Fruit fly (Drosophila melanogaster) whole organism, embryonic: ENCODE results near the gene CG34427.

ENCODE experiments used
- Aef1 ChIP-seq: fragments of 200-800 bp; sonication (Bioruptor generic); IDR thresholded peaks from 3 replicates; pipeline ENCODE4 v1.3.6; 2022; ENCODE audit warnings: missing biosample characterization, missing genetic modification characterization
- Atf6 ChIP-seq: fragments of 200-800 bp; sonication (Bioruptor generic); IDR thresholded peaks from 2 replicates; pipeline ENCODE4 v1.3.6; 2022; ENCODE audit warnings: missing biosample characterization, missing genetic modification characterization
- CG10147 ChIP-seq: fragments of 200-800 bp; sonication (Bioruptor generic); optimal IDR thresholded peaks from 2 replicates; lab custom pipeline; 2019; ENCODE audit warnings: missing biosample characterization, mild to moderate bottlenecking, missing genetic modification characterization, moderate library complexity
- CG10209 ChIP-seq: fragments of 200-800 bp; sonication (Bioruptor generic); optimal IDR thresholded peaks from 3 replicates; lab custom pipeline; 2017; ENCODE audit warnings: missing biosample characterization, mild to moderate bottlenecking, missing genetic modification characterization, missing genetic modification reagents
- CG10274 ChIP-seq: fragments of 200-800 bp; sonication (Bioruptor generic); optimal IDR thresholded peaks from 3 replicates; lab custom pipeline; 2017; ENCODE audit warnings: missing biosample characterization, mild to moderate bottlenecking, missing genetic modification characterization
- CG10431 ChIP-seq: fragments of 200-800 bp; sonication (Bioruptor generic); optimal IDR thresholded peaks from 3 replicates; lab custom pipeline; 2018; ENCODE audit warnings: missing biosample characterization, mild to moderate bottlenecking, missing genetic modification characterization
- CG10959 ChIP-seq: fragments of 200-800 bp; sonication (Bioruptor generic); IDR thresholded peaks from 2 replicates; pipeline ENCODE4 v1.3.6; 2022; ENCODE audit warnings: missing biosample characterization, missing genetic modification characterization
- CG11093 ChIP-seq: fragments of 200-800 bp; sonication (Bioruptor generic); IDR thresholded peaks from 3 replicates; pipeline ENCODE4 v1.3.6; 2022; ENCODE audit warnings: missing biosample characterization, missing genetic modification characterization
- CG11560 ChIP-seq: fragments of 200-800 bp; sonication (Bioruptor generic); IDR thresholded peaks from 3 replicates; pipeline ENCODE4 v1.3.6; 2022; ENCODE audit warnings: missing biosample characterization, missing genetic modification characterization
- CG11695 ChIP-seq: fragments of 200-800 bp; sonication (Bioruptor generic); IDR thresholded peaks from 3 replicates; pipeline ENCODE4 v1.3.6; 2022; ENCODE audit warnings: missing biosample characterization, missing genetic modification characterization
- CG11723 ChIP-seq: fragments of 200-800 bp; sonication (Bioruptor generic); optimal IDR thresholded peaks from 2 replicates; lab custom pipeline; 2017; ENCODE audit warnings: missing biosample characterization, mild to moderate bottlenecking, missing genetic modification characterization
- CG12104 ChIP-seq: fragments of 200-800 bp; sonication (Bioruptor generic); optimal IDR thresholded peaks from 3 replicates; lab custom pipeline; 2016; ENCODE audit warnings: missing biosample characterization, missing genetic modification characterization
- CG12219 ChIP-seq: fragments of 200-800 bp; sonication (Bioruptor generic); optimal IDR thresholded peaks from 3 replicates; lab custom pipeline; 2018; ENCODE audit warnings: missing biosample characterization, mild to moderate bottlenecking, missing genetic modification characterization
- CG12236 ChIP-seq: fragments of 200-800 bp; sonication (Bioruptor generic); optimal IDR thresholded peaks from 2 replicates; lab custom pipeline; 2016; ENCODE audit warnings: missing biosample characterization, missing genetic modification characterization
- CG12391 ChIP-seq: fragments of 200-800 bp; sonication (Bioruptor generic); optimal IDR thresholded peaks from 3 replicates; lab custom pipeline; 2018; ENCODE audit warnings: missing biosample characterization, mild to moderate bottlenecking, missing genetic modification characterization, moderate library complexity
- CG14860 ChIP-seq: fragments of 200-800 bp; sonication (Bioruptor generic); IDR thresholded peaks from 3 replicates; pipeline ENCODE4 v1.3.6; 2022; ENCODE audit warnings: missing biosample characterization, missing genetic modification characterization; ENCODE audit not compliant: partially characterized antibody
- CG15269 ChIP-seq: fragments of 200-800 bp; sonication (Bioruptor generic); optimal IDR thresholded peaks from 2 replicates; lab custom pipeline; 2018; ENCODE audit warnings: missing biosample characterization, mild to moderate bottlenecking, missing genetic modification characterization, moderate library complexity
- CG17361 ChIP-seq: fragments of 200-800 bp; sonication (Bioruptor generic); IDR thresholded peaks from 3 replicates; pipeline ENCODE4 v1.3.6; 2022; ENCODE audit warnings: missing biosample characterization, missing genetic modification characterization
- CG18599 ChIP-seq: fragments of 200-800 bp; sonication (Bioruptor generic); optimal IDR thresholded peaks from 3 replicates; lab custom pipeline; 2017; ENCODE audit warnings: missing biosample characterization, missing genetic modification characterization, mild to moderate bottlenecking, moderate library complexity, missing genetic modification reagents
- CG2129 ChIP-seq: fragments of 200-800 bp; sonication (Bioruptor generic); IDR thresholded peaks from 2 replicates; pipeline ENCODE4 v1.3.6; 2022; ENCODE audit warnings: missing biosample characterization, missing genetic modification characterization; ENCODE audit not compliant: partially characterized antibody
- CG30431 ChIP-seq: fragments of 200-800 bp; sonication (Bioruptor generic); optimal IDR thresholded peaks from 2 replicates; lab custom pipeline; 2017; ENCODE audit warnings: missing biosample characterization, missing genetic modification characterization
- CG3838 ChIP-seq: fragments of 200-800 bp; sonication (Bioruptor generic); optimal IDR thresholded peaks from 3 replicates; lab custom pipeline; 2016; ENCODE audit warnings: missing biosample characterization, missing genetic modification characterization
- CG7963 ChIP-seq: fragments of 200-800 bp; sonication (Bioruptor generic); IDR thresholded peaks from 3 replicates; pipeline ENCODE4 v1.3.6; 2022; ENCODE audit warnings: missing biosample characterization, missing genetic modification characterization; ENCODE audit not compliant: partially characterized antibody
- D19A ChIP-seq: fragments of 200-800 bp; optimal IDR thresholded peaks from 3 replicates; lab custom pipeline; 2019; ENCODE audit warnings: missing biosample characterization, mild to moderate bottlenecking, missing genetic modification characterization, moderate library complexity
- Deaf1 ChIP-seq: fragments of 200-800 bp; optimal IDR thresholded peaks from 3 replicates; lab custom pipeline; 2019; ENCODE audit warnings: missing biosample characterization, mild to moderate bottlenecking, missing genetic modification characterization, moderate library complexity
- Dip3 ChIP-seq: fragments of 200-800 bp; sonication (Bioruptor generic); optimal IDR thresholded peaks from 3 replicates; lab custom pipeline; 2016; ENCODE audit warnings: missing biosample characterization, missing genetic modification characterization
- E2f2 ChIP-seq: fragments of 200-800 bp; sonication (Bioruptor generic); IDR thresholded peaks from 2 replicates; pipeline ENCODE4 v1.3.6; 2022; ENCODE audit warnings: missing biosample characterization, missing genetic modification characterization
- Gsc ChIP-seq: fragments of 200-800 bp; sonication (Bioruptor generic); IDR thresholded peaks from 2 replicates; pipeline ENCODE4 v1.3.6; 2022; ENCODE audit warnings: missing biosample characterization, missing genetic modification characterization
- MTF-1 ChIP-seq: fragments of 200-800 bp; sonication (Bioruptor generic); optimal IDR thresholded peaks from 2 replicates; lab custom pipeline; 2018; ENCODE audit warnings: missing biosample characterization, mild to moderate bottlenecking, missing genetic modification characterization, borderline replicate concordance
- Mad ChIP-seq: fragments of 200-800 bp; sonication (Bioruptor generic); optimal IDR thresholded peaks from 2 replicates; lab custom pipeline; 2016; ENCODE audit warnings: missing biosample characterization, missing genetic modification characterization
- Meics ChIP-seq: fragments of 200-800 bp; sonication (Bioruptor generic); optimal IDR thresholded peaks from 2 replicates; lab custom pipeline; 2017; ENCODE audit warnings: missing biosample characterization, mild to moderate bottlenecking, missing genetic modification characterization
- NFAT ChIP-seq: fragments of 200-800 bp; sonication (Bioruptor generic); IDR thresholded peaks from 2 replicates; pipeline ENCODE4 v1.3.6; 2022; ENCODE audit warnings: missing biosample characterization, missing genetic modification characterization
- Nf-YA ChIP-seq: fragments of 200-800 bp; sonication (Bioruptor generic); IDR thresholded peaks from 2 replicates; pipeline ENCODE4 v1.3.6; 2022; ENCODE audit warnings: missing biosample characterization, missing genetic modification characterization
- Opbp ChIP-seq: fragments of 200-800 bp; sonication (Bioruptor generic); IDR thresholded peaks from 3 replicates; pipeline ENCODE4 v1.3.6; 2022; ENCODE audit warnings: missing biosample characterization, missing genetic modification characterization; ENCODE audit not compliant: partially characterized antibody
- Pdp1 ChIP-seq, 2 experiments: fragments of 200-800 bp; sonication (Bioruptor generic); optimal IDR thresholded peaks; 3 replicates each; lab custom pipeline; 2016; ENCODE audit warnings: missing biosample characterization in 2 of 2, missing genetic modification characterization in 2 of 2, mild to moderate bottlenecking in 1 of 2, moderate library complexity in 1 of 2
- Sin3A ChIP-seq: fragments of >200 bp; optimal IDR thresholded peaks from 2 replicates; lab custom pipeline; 2018
- Taf1 ChIP-seq: fragments of 200-800 bp; sonication (Bioruptor generic); IDR thresholded peaks from 2 replicates; pipeline ENCODE4 v1.3.6; 2022; ENCODE audit warnings: missing biosample characterization, missing genetic modification characterization
- chif ChIP-seq, 2 experiments: fragments of 200-800 bp; sonication (Bioruptor generic); optimal IDR thresholded peaks; 3 replicates each; lab custom pipeline; 2016; ENCODE audit warnings: missing biosample characterization in 2 of 2, missing genetic modification characterization in 2 of 2
- disco-r ChIP-seq: fragments of 200-800 bp; sonication (Bioruptor generic); optimal IDR thresholded peaks from 2 replicates; lab custom pipeline; 2016; ENCODE audit warnings: missing biosample characterization, missing genetic modification characterization
- dm ChIP-seq: fragments of 200-800 bp; sonication (Bioruptor generic); optimal IDR thresholded peaks from 3 replicates; lab custom pipeline; 2016; ENCODE audit warnings: missing biosample characterization, missing genetic modification characterization
- ems ChIP-seq: fragments of 200-800 bp; sonication (Bioruptor generic); optimal IDR thresholded peaks from 3 replicates; lab custom pipeline; 2016; ENCODE audit warnings: missing biosample characterization, missing genetic modification characterization
- fd96Cb ChIP-seq: fragments of 200-800 bp; sonication (Bioruptor generic); optimal IDR thresholded peaks from 2 replicates; lab custom pipeline; 2018; ENCODE audit warnings: missing biosample characterization, mild to moderate bottlenecking, missing genetic modification characterization, moderate library complexity
- gcm ChIP-seq: fragments of 200-800 bp; sonication (Bioruptor generic); optimal IDR thresholded peaks from 2 replicates; lab custom pipeline; 2019; ENCODE audit warnings: missing biosample characterization, mild to moderate bottlenecking, missing genetic modification characterization, moderate library complexity
- h ChIP-seq: fragments of >200 bp; optimal IDR thresholded peaks from 2 replicates; lab custom pipeline; 2017
- lab ChIP-seq: fragments of 200-800 bp; sonication (Bioruptor generic); optimal IDR thresholded peaks from 3 replicates; lab custom pipeline; 2017; ENCODE audit warnings: missing biosample characterization, missing genetic modification characterization, mild to moderate bottlenecking, moderate library complexity, missing genetic modification reagents
- lmd ChIP-seq: fragments of 200-800 bp; sonication (Bioruptor generic); IDR thresholded peaks from 2 replicates; pipeline ENCODE4 v1.3.6; 2022; ENCODE audit warnings: missing biosample characterization, missing genetic modification characterization
- pita ChIP-seq: fragments of 200-800 bp; sonication (Bioruptor generic); optimal IDR thresholded peaks from 2 replicates; lab custom pipeline; 2017; ENCODE audit warnings: missing biosample characterization, mild to moderate bottlenecking, missing genetic modification characterization
- pros ChIP-seq: fragments of 200-800 bp; sonication (Bioruptor generic); optimal IDR thresholded peaks from 3 replicates; lab custom pipeline; 2019; ENCODE audit warnings: missing biosample characterization, mild to moderate bottlenecking, missing genetic modification characterization, moderate library complexity
- rib ChIP-seq: fragments of 200-800 bp; sonication (Bioruptor generic); IDR thresholded peaks from 2 replicates; pipeline ENCODE4 v1.3.6; 2022; ENCODE audit warnings: missing biosample characterization, missing genetic modification characterization
- tup ChIP-seq: fragments of 200-800 bp; sonication (Bioruptor generic); optimal IDR thresholded peaks from 2 replicates; lab custom pipeline; 2016; ENCODE audit warnings: missing biosample characterization, mild to moderate bottlenecking, missing genetic modification characterization, moderate library complexity

The CG34427 gene

dm6 chr3L:8839563-8840425, 35.2 kb downstream of the CG34427 start (continued):
- no peak for TF ChIP-seq CG18599 (GFP tag; lab: Kevin White, UChicago)
- no peak for TF ChIP-seq Atf6 (GFP tag; lab: Robert Waterston, UW)
- TF ChIP-seq Taf1 (GFP tag; lab: Robert Waterston, UW), result no peak
- TF ChIP-seq CG10431 (GFP tag; lab: Kevin White, UChicago), result no peak
- TF ChIP-seq pros (GFP tag; lab: Kevin White, UChicago), result peak; percentile 45
- TF ChIP-seq CG11723 (GFP tag; lab: Kevin White, UChicago), result no peak
- no peak for TF ChIP-seq pita
- TF ChIP-seq fd96Cb (tag; lab: Kevin White, UChicago), result peak; percentile 22
- TF ChIP-seq gcm (GFP tag; lab: Kevin White, UChicago), result no peak
- peak; percentile 42 for TF ChIP-seq CG12391 (tag; lab: Kevin White, UChicago)
- no peak for TF ChIP-seq tup (GFP tag; lab: Kevin White, UChicago)
- no peak for TF ChIP-seq rib (GFP tag; lab: Robert Waterston, UW)
- TF ChIP-seq CG15269 (tag; lab: Kevin White, UChicago), result no peak
- TF ChIP-seq MTF-1 (GFP tag; lab: Kevin White, UChicago), result no peak
- no peak for TF ChIP-seq CG2129
- TF ChIP-seq Sin3A (lab: Kevin White, UChicago), result no peak
- no peak for TF ChIP-seq CG11560 (tag; lab: Robert Waterston, UW)
- TF ChIP-seq CG3838 (GFP tag; lab: Kevin White, UChicago), result no peak
- peak in 1 of 2 experiments; percentile 4 for TF ChIP-seq Pdp1 (GFP tag; optimal IDR thresholded peaks at IDR 0.05; lab: Kevin White, UChicago)
- TF ChIP-seq CG30431 (GFP tag; lab: Kevin White, UChicago), result no peak
- no peak for TF ChIP-seq Meics
- no peak for TF ChIP-seq CG7963 (GFP tag; lab: Robert Waterston, UW)
- TF ChIP-seq Aef1 (GFP tag; lab: Robert Waterston, UW), result no peak
- TF ChIP-seq D19A, result peak; percentile 31
- no peak for TF ChIP-seq CG11695 (GFP tag; lab: Robert Waterston, UW)
- TF ChIP-seq ems (GFP tag; lab: Kevin White, UChicago), result no peak
- peak; percentile 59; the same call in 2 of the 3 replicates for TF ChIP-seq CG17361 (GFP tag; lab: Robert Waterston, UW)
- TF ChIP-seq Opbp (GFP tag; lab: Robert Waterston, UW), result no peak
- no peak for TF ChIP-seq Nf-YA (GFP tag; lab: Robert Waterston, UW)
- TF ChIP-seq CG10959 (GFP tag; lab: Robert Waterston, UW), result no peak
- TF ChIP-seq Dip3 (GFP tag; lab: Kevin White, UChicago), result no peak
- no peak for TF ChIP-seq chif (GFP tag; optimal IDR thresholded peaks at IDR 0.05; lab: Kevin White, UChicago)
- TF ChIP-seq NFAT (GFP tag; lab: Robert Waterston, UW), result no peak
- TF ChIP-seq dm (GFP tag; lab: Kevin White, UChicago), result no peak
- TF ChIP-seq h, result no peak
- no peak for TF ChIP-seq Mad (GFP tag; lab: Kevin White, UChicago)
- TF ChIP-seq Deaf1 (tag; lab: Kevin White, UChicago), result no peak
- no peak for TF ChIP-seq CG10274 (GFP tag; lab: Kevin White, UChicago)
- TF ChIP-seq CG12219 (GFP tag; lab: Kevin White, UChicago), result no peak
- no peak for TF ChIP-seq CG10209 (GFP tag; lab: Kevin White, UChicago)
- no peak for TF ChIP-seq CG14860 (GFP tag; lab: Robert Waterston, UW)
- TF ChIP-seq disco-r (GFP tag; lab: Kevin White, UChicago), result no peak
- no peak for TF ChIP-seq CG12236 (GFP tag; lab: Kevin White, UChicago)
- no peak for TF ChIP-seq CG11093 (GFP tag; lab: Robert Waterston, UW)
- no peak for TF ChIP-seq lmd (GFP tag; lab: Robert Waterston, UW)
- no peak for TF ChIP-seq E2f2 (GFP tag; lab: Robert Waterston, UW)
- TF ChIP-seq Gsc, result no peak
- no peak for TF ChIP-seq lab (GFP tag; lab: Kevin White, UChicago)
- no peak for TF ChIP-seq CG10147
- no peak for TF ChIP-seq CG12104 (GFP tag; lab: Kevin White, UChicago)
